Comparison of ENCODE assay signal across 1 fruit fly cellular context in the genomic region with DNA sequence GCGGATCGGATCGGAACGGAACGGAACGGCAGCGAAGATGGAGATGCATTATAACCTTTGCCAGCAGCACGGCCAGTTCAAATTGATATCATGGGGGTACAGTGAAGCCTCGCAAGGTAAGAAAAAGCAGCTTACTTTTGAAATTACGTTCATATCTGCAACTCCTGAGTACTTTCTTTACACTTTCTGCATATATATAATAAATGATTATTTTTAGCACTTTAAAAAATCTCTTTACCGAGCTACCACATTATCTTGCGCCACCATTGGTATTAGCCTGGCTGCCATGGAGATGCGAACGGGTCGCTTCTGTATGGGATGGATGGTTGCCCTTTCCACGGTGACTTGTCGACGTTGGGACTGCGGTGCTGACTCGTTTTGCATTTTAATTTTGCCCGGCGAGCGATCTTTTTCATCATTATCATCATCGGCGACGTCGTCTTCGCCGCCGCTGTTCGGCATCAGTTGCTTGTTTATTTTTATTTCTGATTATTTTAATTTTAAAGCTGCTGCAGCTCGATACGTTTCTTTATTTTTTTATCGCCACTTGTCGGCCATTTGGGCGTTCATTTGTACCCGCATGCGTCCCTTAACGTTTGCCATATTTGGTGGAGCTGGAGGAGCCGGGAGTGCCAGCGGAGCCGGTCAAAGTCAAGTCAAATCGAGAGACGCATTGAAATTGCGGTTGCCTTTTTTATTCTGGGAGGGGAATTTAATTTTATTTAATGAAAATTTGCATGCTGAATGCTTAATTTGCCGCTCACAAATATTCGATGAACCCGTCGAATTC.
TF ChIP-seq lines count a peak whose summit lies in the region.

No protein-coding gene starts in this region.

TF ChIP-seq in whole organism, embryonic, 481 proteins besides CTCF, POLR2A, EP300 and RAD21 (continued from another document and continues in another):
- TF ChIP-seq repo (GFP tag; optimal IDR thresholded peaks at IDR 0.05; lab: Kevin White, UChicago) (no peak), Fer3 (tag; optimal IDR thresholded peaks at IDR 0.05; lab: Kevin White, UChicago) (no peak), E2f1 (GFP tag; IDR thresholded peaks at IDR 0.05; lab: Robert Waterston, UW) (0 out of 2 replicates have a peak, but pooled peaks have one; percentile 15), dan (GFP tag; IDR thresholded peaks at IDR 0.05; lab: Robert Waterston, UW) (no peak), CG12659 (GFP tag; optimal IDR thresholded peaks at IDR 0.05; lab: Kevin White, UChicago) (no peak), grau (tag; optimal IDR thresholded peaks at IDR 0.05; lab: Kevin White, UChicago) (peak; percentile 74), Camta (GFP tag; optimal IDR thresholded peaks at IDR 0.05; lab: Kevin White, UChicago) (no peak), MTF-1 (GFP tag; optimal IDR thresholded peaks at IDR 0.05; lab: Kevin White, UChicago; ENCODE audit: borderline replicate concordance) (no peak), CG18476 (GFP tag; optimal IDR thresholded peaks at IDR 0.05; lab: Kevin White, UChicago) (no peak), dmrt11E (tag; optimal IDR thresholded peaks at IDR 0.05; lab: Kevin White, UChicago) (no peak), CG10366 (GFP tag; IDR thresholded peaks at IDR 0.05; lab: Robert Waterston, UW) (no peak; the same call in 1 of the 2 replicates), gt (GFP tag; IDR thresholded peaks at IDR 0.05; lab: Robert Waterston, UW) (no peak), CG12219 (GFP tag; optimal IDR thresholded peaks at IDR 0.05; lab: Kevin White, UChicago) (no peak), sug (tag; optimal IDR thresholded peaks at IDR 0.05; lab: Kevin White, UChicago) (no peak), Six4 (GFP tag; optimal IDR thresholded peaks at IDR 0.05; lab: Kevin White, UChicago) (no peak), CG12942 (GFP tag; optimal IDR thresholded peaks at IDR 0.05; lab: Kevin White, UChicago) (no peak), CG9609 (GFP tag; optimal IDR thresholded peaks at IDR 0.05; lab: Kevin White, UChicago) (no peak), CG4707 (GFP tag; optimal IDR thresholded peaks at IDR 0.05; lab: Kevin White, UChicago) (no peak), gce (GFP tag; IDR thresholded peaks at IDR 0.05; lab: Robert Waterston, UW) (peak; percentile 13; the same call in 1 of the 3 replicates), Dip2 (GFP tag; IDR thresholded peaks at IDR 0.05; lab: Robert Waterston, UW) (no peak), CG15269 (tag; optimal IDR thresholded peaks at IDR 0.05; lab: Kevin White, UChicago) (peak; percentile 37), wek (GFP tag; optimal IDR thresholded peaks at IDR 0.05; lab: Kevin White, UChicago) (no peak), grn (GFP tag; optimal IDR thresholded peaks at IDR 0.05; lab: Kevin White, UChicago) (no peak), CG9797 (GFP tag; optimal IDR thresholded peaks at IDR 0.05; lab: Kevin White, UChicago) (no peak), zen (tag; optimal IDR thresholded peaks at IDR 0.05; lab: Kevin White, UChicago) (no peak), CG10274 (GFP tag; optimal IDR thresholded peaks at IDR 0.05; lab: Kevin White, UChicago) (no peak), peb (GFP tag; IDR thresholded peaks at IDR 0.05; lab: Robert Waterston, UW) (no peak), CG2678 (tag; optimal IDR thresholded peaks at IDR 0.05; lab: Kevin White, UChicago) (peak; percentile 33), CG1832 (GFP tag; optimal IDR thresholded peaks at IDR 0.05; lab: Kevin White, UChicago) (no peak), CG4820 (GFP tag; optimal IDR thresholded peaks at IDR 0.05; lab: Kevin White, UChicago) (no peak), fru (optimal IDR thresholded peaks at IDR 0.05; lab: Kevin White, UChicago) (no peak), CG14710 (tag; optimal IDR thresholded peaks at IDR 0.05; lab: Kevin White, UChicago) (no peak), Jarid2 (GFP tag; optimal IDR thresholded peaks at IDR 0.05; lab: Kevin White, UChicago) (no peak), CG12104 (GFP tag; optimal IDR thresholded peaks at IDR 0.05; lab: Kevin White, UChicago) (no peak), Asciz (GFP tag; optimal IDR thresholded peaks at IDR 0.05; lab: Kevin White, UChicago) (no peak), Oaz (GFP tag; IDR thresholded peaks at IDR 0.05; lab: Robert Waterston, UW) (peak; percentile 48; the same call in 1 of the 2 replicates), Med (GFP tag; lab: Kevin White, UChicago) (peak; percentile 82), CG13424 (tag; optimal IDR thresholded peaks at IDR 0.05; lab: Kevin White, UChicago) (peak; percentile 1), slp2 (GFP tag; optimal IDR thresholded peaks at IDR 0.05; lab: Kevin White, UChicago) (no peak), CG8765 (GFP tag; IDR thresholded peaks at IDR 0.05; lab: Robert Waterston, UW) (no peak), Atf6 (GFP tag; IDR thresholded peaks at IDR 0.05; lab: Robert Waterston, UW) (no peak), CG16815 (GFP tag; optimal IDR thresholded peaks at IDR 0.05; lab: Kevin White, UChicago) (no peak), HmgZ (tag; optimal IDR thresholded peaks at IDR 0.05; lab: Kevin White, UChicago) (no peak), wdn (GFP tag; IDR thresholded peaks at IDR 0.05; lab: Robert Waterston, UW) (no peak), bigmax (GFP tag; optimal IDR thresholded peaks at IDR 0.05; lab: Kevin White, UChicago) (no peak), MESR4 (GFP tag; optimal IDR thresholded peaks at IDR 0.05; lab: Kevin White, UChicago) (no peak), fd3F (GFP tag; optimal IDR thresholded peaks at IDR 0.05; lab: Kevin White, UChicago) (no peak), CG1603 (tag; optimal IDR thresholded peaks at IDR 0.05; lab: Kevin White, UChicago) (no peak), Ets65A (GFP tag; lab: Kevin White, UChicago) (no peak), NFAT (GFP tag; IDR thresholded peaks at IDR 0.05; lab: Robert Waterston, UW) (no peak), Bteb2 (GFP tag; optimal IDR thresholded peaks at IDR 0.05; lab: Kevin White, UChicago) (no peak), ERR (GFP tag; optimal IDR thresholded peaks at IDR 0.05; lab: Kevin White, UChicago) (no peak), CG3995 (GFP tag; optimal IDR thresholded peaks at IDR 0.05; lab: Kevin White, UChicago) (no peak), CG9727 (GFP tag; optimal IDR thresholded peaks at IDR 0.05; lab: Kevin White, UChicago) (no peak), jumu (GFP tag; optimal IDR thresholded peaks at IDR 0.05; lab: Kevin White, UChicago) (no peak), CG6175 (GFP tag; IDR thresholded peaks at IDR 0.05; lab: Robert Waterston, UW) (no peak), CG10321 (GFP tag; IDR thresholded peaks at IDR 0.05; lab: Robert Waterston, UW) (no peak), oc (tag; optimal IDR thresholded peaks at IDR 0.05; lab: Kevin White, UChicago) (no peak), Fer2 (tag; optimal IDR thresholded peaks at IDR 0.05; lab: Kevin White, UChicago) (no peak), insv (GFP tag; optimal IDR thresholded peaks at IDR 0.05; lab: Kevin White, UChicago) (no peak), sr (GFP tag; IDR thresholded peaks at IDR 0.05; lab: Robert Waterston, UW) (0 out of 3 replicates have a peak, but pooled peaks have one; percentile 11), Ada2b (GFP tag; IDR thresholded peaks at IDR 0.05; lab: Robert Waterston, UW) (peak; percentile 52), Doc3 (GFP tag; IDR thresholded peaks at IDR 0.05; lab: Robert Waterston, UW; ENCODE audit: partially characterized antibody) (no peak), Sry-β (GFP tag; optimal IDR thresholded peaks at IDR 0.05; lab: Kevin White, UChicago) (no peak), ac (GFP tag; optimal IDR thresholded peaks at IDR 0.05; lab: Kevin White, UChicago) (no peak), CG18599 (GFP tag; optimal IDR thresholded peaks at IDR 0.05; lab: Kevin White, UChicago) (no peak), CG31224 (GFP tag; IDR thresholded peaks at IDR 0.05; lab: Robert Waterston, UW) (no peak), CG14965 (GFP tag; optimal IDR thresholded peaks at IDR 0.05; lab: Kevin White, UChicago; ENCODE audit: borderline replicate concordance) (no peak), Abd-B (GFP tag; optimal IDR thresholded peaks at IDR 0.05; lab: Kevin White, UChicago) (no peak), Doc2 (GFP tag; IDR thresholded peaks at IDR 0.05; lab: Robert Waterston, UW) (no peak), Nf-YC (tag; optimal IDR thresholded peaks at IDR 0.05; lab: Kevin White, UChicago) (no peak), D19A (tag; optimal IDR thresholded peaks at IDR 0.05; lab: Kevin White, UChicago) (no peak), zf30C (GFP tag; optimal IDR thresholded peaks at IDR 0.05; lab: Kevin White, UChicago) (no peak), ro (GFP tag; IDR thresholded peaks at IDR 0.05; lab: Robert Waterston, UW) (no peak), tll (GFP tag; optimal IDR thresholded peaks at IDR 0.05; lab: Kevin White, UChicago) (no peak), Dip3 (GFP tag; optimal IDR thresholded peaks at IDR 0.05; lab: Kevin White, UChicago) (no peak), CG9215 (GFP tag; IDR thresholded peaks at IDR 0.05; lab: Robert Waterston, UW) (no peak), CG11093 (GFP tag; IDR thresholded peaks at IDR 0.05; lab: Robert Waterston, UW) (no peak), Spps (tag; optimal IDR thresholded peaks at IDR 0.05; lab: Kevin White, UChicago) (no peak), Lhr (GFP tag; optimal IDR thresholded peaks at IDR 0.05; lab: Kevin White, UChicago) (no peak), Bdp1 (GFP tag; optimal IDR thresholded peaks at IDR 0.05; lab: Kevin White, UChicago) (no peak), org-1 (GFP tag; optimal IDR thresholded peaks at IDR 0.05; lab: Kevin White, UChicago) (no peak), amos (GFP tag; IDR thresholded peaks at IDR 0.05; lab: Robert Waterston, UW; ENCODE audit: partially characterized antibody) (no peak), H2.0 (GFP tag; IDR thresholded peaks at IDR 0.05; lab: Robert Waterston, UW) (peak; percentile 58; the same call in 1 of the 2 replicates), ash1 (GFP tag; optimal IDR thresholded peaks at IDR 0.05; lab: Kevin White, UChicago) (no peak), CG14860 (GFP tag; IDR thresholded peaks at IDR 0.05; lab: Robert Waterston, UW; ENCODE audit: partially characterized antibody) (no peak), CG11723 (GFP tag; optimal IDR thresholded peaks at IDR 0.05; lab: Kevin White, UChicago) (no peak), CG11560 (tag; IDR thresholded peaks at IDR 0.05; lab: Robert Waterston, UW) (no peak), fu2 (GFP tag; optimal IDR thresholded peaks at IDR 0.05; lab: Kevin White, UChicago) (no peak), CG7556 (GFP tag; optimal IDR thresholded peaks at IDR 0.05; lab: Kevin White, UChicago) (no peak), sna (GFP tag; IDR thresholded peaks at IDR 0.05; lab: Robert Waterston, UW; ENCODE audit: partially characterized antibody) (no peak), usp (GFP tag; optimal IDR thresholded peaks at IDR 0.05; lab: Kevin White, UChicago) (no peak), cwo (GFP tag; optimal IDR thresholded peaks at IDR 0.05; lab: Kevin White, UChicago) (no peak), knrl (GFP tag; IDR thresholded peaks at IDR 0.05; lab: Robert Waterston, UW; ENCODE audit: partially characterized antibody) (no peak), CG8290 (GFP tag; optimal IDR thresholded peaks at IDR 0.05; lab: Kevin White, UChicago) (no peak), CG8290 (tag; optimal IDR thresholded peaks at IDR 0.05; lab: Kevin White, UChicago) (no peak), nerfin-2 (GFP tag; IDR thresholded peaks at IDR 0.05; lab: Robert Waterston, UW; ENCODE audit: partially characterized antibody) (no peak), CG17385 (GFP tag; optimal IDR thresholded peaks at IDR 0.05; lab: Kevin White, UChicago) (no peak), CG43689 (GFP tag; IDR thresholded peaks at IDR 0.05; lab: Robert Waterston, UW) (0 out of 2 replicates have a peak, but pooled peaks have one; percentile 22), Hr51 (GFP tag; optimal IDR thresholded peaks at IDR 0.05; lab: Kevin White, UChicago) (peak in 1 of 2 experiments; percentile 50), Taf1 (GFP tag; IDR thresholded peaks at IDR 0.05; lab: Robert Waterston, UW) (no peak), sisA (GFP tag; IDR thresholded peaks at IDR 0.05; lab: Robert Waterston, UW) (0 out of 2 replicates have a peak, but pooled peaks have one; percentile 37), YL-1 (GFP tag; optimal IDR thresholded peaks at IDR 0.05; lab: Kevin White, UChicago) (no peak), CG30403 (GFP tag; optimal IDR thresholded peaks at IDR 0.05; lab: Kevin White, UChicago) (no peak), CG15696 (tag; optimal IDR thresholded peaks at IDR 0.05; lab: Kevin White, UChicago) (no peak), CG5953 (GFP tag; IDR thresholded peaks at IDR 0.05; lab: Robert Waterston, UW) (no peak), CG15479 (GFP tag; optimal IDR thresholded peaks at IDR 0.05; lab: Kevin White, UChicago) (no peak), CG2120 (GFP tag; optimal IDR thresholded peaks at IDR 0.05; lab: Kevin White, UChicago) (no peak), CG16813 (GFP tag; IDR thresholded peaks at IDR 0.05; lab: Robert Waterston, UW; ENCODE audit: partially characterized antibody) (no peak), Max (GFP tag; optimal IDR thresholded peaks at IDR 0.05; lab: Kevin White, UChicago) (no peak), CG7357 (GFP tag; IDR thresholded peaks at IDR 0.05; lab: Robert Waterston, UW) (no peak), CG1024 (GFP tag; IDR thresholded peaks at IDR 0.05; lab: Robert Waterston, UW) (no peak), CG12155 (GFP tag; optimal IDR thresholded peaks at IDR 0.05; lab: Kevin White, UChicago) (no peak), klu (GFP tag; IDR thresholded peaks at IDR 0.05; lab: Robert Waterston, UW) (0 out of 2 replicates have a peak, but pooled peaks have one; percentile 7), CG6683 (GFP tag; optimal IDR thresholded peaks at IDR 0.05; lab: Kevin White, UChicago) (no peak), CG17361 (GFP tag; IDR thresholded peaks at IDR 0.05; lab: Robert Waterston, UW) (no peak), Ssrp (tag; optimal IDR thresholded peaks at IDR 0.05; lab: Kevin White, UChicago) (no peak), Atf3 (GFP tag; optimal IDR thresholded peaks at IDR 0.05; lab: Kevin White, UChicago) (no peak), Hr39 (optimal IDR thresholded peaks at IDR 0.05; lab: Kevin White, UChicago) (no peak), CHES-1-like (GFP tag; optimal IDR thresholded peaks at IDR 0.05; lab: Kevin White, UChicago) (no peak), ftz-f1 (GFP tag; optimal IDR thresholded peaks at IDR 0.05; lab: Kevin White, UChicago) (no peak), CG16863 (GFP tag; optimal IDR thresholded peaks at IDR 0.05; lab: Kevin White, UChicago) (no peak), rib (GFP tag; IDR thresholded peaks at IDR 0.05; lab: Robert Waterston, UW) (no peak), onecut (GFP tag; IDR thresholded peaks at IDR 0.05; lab: Robert Waterston, UW) (peak; percentile 10; the same call in 1 of the 2 replicates), CG18011 (GFP tag; optimal IDR thresholded peaks at IDR 0.05; lab: Kevin White, UChicago) (no peak), CG2199 (GFP tag; IDR thresholded peaks at IDR 0.05; lab: Robert Waterston, UW) (no peak), CG11398 (GFP tag; optimal IDR thresholded peaks at IDR 0.05; lab: Kevin White, UChicago) (no peak)
